Worm (Caenorhabditis elegans) whole organism, young adult: ENCODE measurements around the gene F55G7.4.

Experiments
- F23B12.7 ChIP-seq: sonication (generic microtip); optimal IDR thresholded peaks from 2 replicates; lab custom pipeline; 2017; ENCODE audit warnings: missing genetic modification characterization, mild to moderate bottlenecking, missing compliant biosample characterization, antibody characterized with exemption, moderate library complexity; ENCODE audit not compliant: insufficient read depth
- aptf-2 ChIP-seq: fragments of 200-800 bp; sonication (Bioruptor generic); conservative IDR thresholded peaks from 2 replicates; pipeline ENCODE4 v1.3.6; 2022; ENCODE audit warnings: missing genetic modification reagents, missing genetic modification characterization, missing compliant biosample characterization
- ceh-79 ChIP-seq: sonication (generic microtip); optimal IDR thresholded peaks from 2 replicates; lab custom pipeline; 2017; ENCODE audit warnings: mild to moderate bottlenecking, missing genetic modification characterization, missing compliant biosample characterization
- dpl-1 ChIP-seq: fragments of 150-350 bp; optimal IDR thresholded peaks from 2 replicates; lab custom pipeline; 2014; ENCODE audit warnings: missing biosample characterization, missing genetic modification reagents, missing genetic modification characterization
- gei-17 ChIP-seq: fragments of 200-800 bp; sonication (Bioruptor generic); optimal IDR thresholded peaks from 2 replicates; lab custom pipeline; 2018; ENCODE audit warnings: mild to moderate bottlenecking, missing genetic modification characterization, missing compliant biosample characterization
- lin-26 ChIP-seq: fragments of 200-800 bp; sonication (Bioruptor generic); IDR thresholded peaks from 2 replicates; pipeline ENCODE4 v1.3.6; 2022; ENCODE audit warnings: missing genetic modification reagents, missing genetic modification characterization, missing compliant biosample characterization
- lin-54 ChIP-seq: fragments of 200-800 bp; sonication (Bioruptor generic); optimal IDR thresholded peaks from 2 replicates; lab custom pipeline; 2018; ENCODE audit warnings: mild to moderate bottlenecking, missing genetic modification characterization, missing compliant biosample characterization
- lir-1 ChIP-seq: fragments of 200-800 bp; sonication (Bioruptor generic); conservative IDR thresholded peaks from 2 replicates; pipeline ENCODE4 v1.3.6; 2022; ENCODE audit warnings: missing genetic modification reagents, missing genetic modification characterization, missing compliant biosample characterization
- pha-4 ChIP-seq: fragments of 150-350 bp; sonication (generic microtip); optimal IDR thresholded peaks from 2 replicates; lab custom pipeline; 2014; ENCODE audit warnings: missing biosample characterization, missing genetic modification reagents, missing genetic modification characterization
- tbp1 ChIP-seq: fragments of 200-800 bp; sonication (Bioruptor generic); optimal IDR thresholded peaks from 2 replicates; lab custom pipeline; 2018; ENCODE audit warnings: mild to moderate bottlenecking, missing genetic modification characterization, missing compliant biosample characterization
- unc-130 ChIP-seq: sonication (generic microtip); optimal IDR thresholded peaks from 2 replicates; lab custom pipeline; 2016; ENCODE audit warnings: missing genetic modification reagents, missing genetic modification characterization, missing compliant biosample characterization
- ztf-28 ChIP-seq: fragments of 200-800 bp; sonication (Bioruptor generic); IDR thresholded peaks from 2 replicates; pipeline ENCODE4 v1.3.6; 2022; ENCODE audit warnings: missing genetic modification reagents, missing genetic modification characterization, missing compliant biosample characterization
- ztf-6 ChIP-seq: fragments of 200-800 bp; sonication (Bioruptor generic); IDR thresholded peaks from 2 replicates; pipeline ENCODE4 v1.3.6; 2022; ENCODE audit warnings: missing genetic modification reagents, missing genetic modification characterization, missing compliant biosample characterization

- no peak for TF ChIP-seq tbp1 (GFP tag; lab: Kevin White, UChicago)
- no peak for TF ChIP-seq unc-130 (GFP tag; lab: Kevin White, UChicago)
- no peak for TF ChIP-seq pha-4 (tag; lab: Kevin White, UChicago)
- TF ChIP-seq ceh-79 (tag; lab: Kevin White, UChicago) = no peak
- no peak for TF ChIP-seq lir-1 (GFP tag; lab: Robert Waterston, UW)
- no peak for TF ChIP-seq lin-54 (GFP tag; lab: Kevin White, UChicago)
- no peak for TF ChIP-seq lin-26 (GFP tag; lab: Robert Waterston, UW)
- TF ChIP-seq dpl-1 = no peak
- TF ChIP-seq F23B12.7 (tag; lab: Kevin White, UChicago) = no peak
- TF ChIP-seq ztf-28 (GFP tag; lab: Robert Waterston, UW) = no peak
- no peak for TF ChIP-seq ztf-6
- no peak for TF ChIP-seq gei-17 (GFP tag; lab: Kevin White, UChicago)
- no peak for TF ChIP-seq aptf-2 (GFP tag; lab: Robert Waterston, UW)
Observed at ce11 chrX:11878109-11878508, 49.6 kb upstream of the F55G7.4 start, which contains the start of gene Y62H9A.2.
